Fruit fly (Drosophila melanogaster) whole organism, embryonic: ENCODE results near the gene kis.

Experiments used
- Adf1 ChIP-seq: fragments of 200-800 bp; sonication (Bioruptor generic); IDR thresholded peaks from 2 replicates; pipeline ENCODE4 v1.3.6; 2022; ENCODE audit warnings: missing biosample characterization, missing genetic modification characterization
- B-H1 ChIP-seq: fragments of 200-800 bp; sonication (Bioruptor generic); IDR thresholded peaks from 3 replicates; pipeline ENCODE4 v1.3.6; 2022; ENCODE audit warnings: missing biosample characterization, missing genetic modification characterization
- CG1024 ChIP-seq: fragments of 200-800 bp; sonication (Bioruptor generic); IDR thresholded peaks from 2 replicates; pipeline ENCODE4 v1.3.6; 2022; ENCODE audit warnings: missing biosample characterization, missing genetic modification characterization
- CG10274 ChIP-seq: fragments of 200-800 bp; sonication (Bioruptor generic); optimal IDR thresholded peaks from 3 replicates; lab custom pipeline; 2017; ENCODE audit warnings: missing biosample characterization, mild to moderate bottlenecking, missing genetic modification characterization
- CG11723 ChIP-seq: fragments of 200-800 bp; sonication (Bioruptor generic); optimal IDR thresholded peaks from 2 replicates; lab custom pipeline; 2017; ENCODE audit warnings: missing biosample characterization, mild to moderate bottlenecking, missing genetic modification characterization
- CG12104 ChIP-seq: fragments of 200-800 bp; sonication (Bioruptor generic); optimal IDR thresholded peaks from 3 replicates; lab custom pipeline; 2016; ENCODE audit warnings: missing biosample characterization, missing genetic modification characterization
- CG14860 ChIP-seq: fragments of 200-800 bp; sonication (Bioruptor generic); IDR thresholded peaks from 3 replicates; pipeline ENCODE4 v1.3.6; 2022; ENCODE audit warnings: missing biosample characterization, missing genetic modification characterization; ENCODE audit not compliant: partially characterized antibody
- CG1647 ChIP-seq: fragments of 200-800 bp; sonication (Bioruptor generic); optimal IDR thresholded peaks from 3 replicates; lab custom pipeline; 2016; ENCODE audit warnings: missing biosample characterization, missing genetic modification characterization
- CG16813 ChIP-seq: fragments of 200-800 bp; sonication (Bioruptor generic); IDR thresholded peaks from 3 replicates; pipeline ENCODE4 v1.3.6; 2022; ENCODE audit warnings: missing biosample characterization, missing genetic modification characterization; ENCODE audit not compliant: partially characterized antibody
- CG17359 ChIP-seq: fragments of 200-800 bp; sonication (Bioruptor generic); optimal IDR thresholded peaks from 3 replicates; lab custom pipeline; 2018; ENCODE audit warnings: missing biosample characterization, mild to moderate bottlenecking, missing genetic modification characterization, moderate library complexity
- CG2129 ChIP-seq: fragments of 200-800 bp; sonication (Bioruptor generic); IDR thresholded peaks from 2 replicates; pipeline ENCODE4 v1.3.6; 2022; ENCODE audit warnings: missing biosample characterization, missing genetic modification characterization; ENCODE audit not compliant: partially characterized antibody
- CG2199 ChIP-seq: fragments of 200-800 bp; sonication (Bioruptor generic); IDR thresholded peaks from 3 replicates; pipeline ENCODE4 v1.3.6; 2022; ENCODE audit warnings: missing biosample characterization, missing genetic modification characterization
- CG2712 ChIP-seq: fragments of 200-800 bp; optimal IDR thresholded peaks from 3 replicates; lab custom pipeline; 2019; ENCODE audit warnings: missing biosample characterization, mild to moderate bottlenecking, missing genetic modification characterization, moderate library complexity
- CG5953 ChIP-seq: fragments of 200-800 bp; sonication (Bioruptor generic); IDR thresholded peaks from 2 replicates; pipeline ENCODE4 v1.3.6; 2022; ENCODE audit warnings: missing biosample characterization, missing genetic modification characterization
- CG7928 ChIP-seq: fragments of 200-800 bp; sonication (Bioruptor generic); optimal IDR thresholded peaks from 2 replicates; lab custom pipeline; 2017; ENCODE audit warnings: missing biosample characterization, mild to moderate bottlenecking, missing genetic modification characterization
- CG7963 ChIP-seq: fragments of 200-800 bp; sonication (Bioruptor generic); IDR thresholded peaks from 3 replicates; pipeline ENCODE4 v1.3.6; 2022; ENCODE audit warnings: missing biosample characterization, missing genetic modification characterization; ENCODE audit not compliant: partially characterized antibody
- CG9797 ChIP-seq: fragments of 200-800 bp; sonication (Bioruptor generic); optimal IDR thresholded peaks from 3 replicates; lab custom pipeline; 2018; ENCODE audit warnings: missing biosample characterization, mild to moderate bottlenecking, missing genetic modification characterization
- CG9932 ChIP-seq: fragments of 200-800 bp; sonication (Bioruptor generic); IDR thresholded peaks from 2 replicates; pipeline ENCODE4 v1.3.6; 2022; ENCODE audit warnings: missing biosample characterization, missing genetic modification characterization
- Dad ChIP-seq: fragments of 200-800 bp; sonication (Bioruptor generic); optimal IDR thresholded peaks from 3 replicates; lab custom pipeline; 2016; ENCODE audit warnings: missing biosample characterization, missing genetic modification characterization
- HLHmδ ChIP-seq: fragments of 200-800 bp; sonication (Bioruptor generic); optimal IDR thresholded peaks from 2 replicates; lab custom pipeline; 2018; ENCODE audit warnings: missing biosample characterization, mild to moderate bottlenecking, missing genetic modification characterization, moderate library complexity
- Hmx ChIP-seq: fragments of 200-800 bp; sonication (Bioruptor generic); optimal IDR thresholded peaks from 2 replicates; lab custom pipeline; 2016; ENCODE audit warnings: missing biosample characterization, missing genetic modification characterization
- Jarid2 ChIP-seq: fragments of 200-800 bp; sonication (Bioruptor generic); optimal IDR thresholded peaks from 3 replicates; lab custom pipeline; 2017; ENCODE audit warnings: mild to moderate bottlenecking, missing biosample characterization, missing genetic modification reagents, missing genetic modification characterization
- Side ChIP-seq: fragments of 200-800 bp; sonication (Bioruptor generic); optimal IDR thresholded peaks from 2 replicates; lab custom pipeline; 2016; ENCODE audit warnings: missing biosample characterization, missing genetic modification characterization
- ap ChIP-seq: fragments of 200-800 bp; sonication (Bioruptor generic); IDR thresholded peaks from 2 replicates; pipeline ENCODE4 v1.3.6; 2022; ENCODE audit warnings: missing biosample characterization, missing genetic modification characterization
- bigmax ChIP-seq: fragments of 200-800 bp; sonication (Bioruptor generic); optimal IDR thresholded peaks from 2 replicates; lab custom pipeline; 2018; ENCODE audit warnings: missing biosample characterization, mild to moderate bottlenecking, missing genetic modification characterization
- chm ChIP-seq: fragments of 200-800 bp; sonication (Bioruptor generic); IDR thresholded peaks from 2 replicates; pipeline ENCODE4 v1.3.6; 2022; ENCODE audit warnings: missing biosample characterization, missing genetic modification characterization
- ci ChIP-seq: fragments of 200-800 bp; sonication (Bioruptor generic); IDR thresholded peaks from 3 replicates; pipeline ENCODE4 v1.3.6; 2022; ENCODE audit warnings: missing biosample characterization, missing genetic modification characterization
- crc ChIP-seq: fragments of 200-800 bp; sonication (Bioruptor generic); optimal IDR thresholded peaks from 2 replicates; lab custom pipeline; 2016; ENCODE audit warnings: missing biosample characterization, missing genetic modification characterization
- cwo ChIP-seq: fragments of 200-800 bp; sonication (Bioruptor generic); optimal IDR thresholded peaks from 3 replicates; lab custom pipeline; 2017; ENCODE audit warnings: missing biosample characterization, missing genetic modification characterization, mild to moderate bottlenecking, moderate library complexity, missing genetic modification reagents
- dmrt11E ChIP-seq: fragments of 200-800 bp; sonication (Bioruptor generic); optimal IDR thresholded peaks from 3 replicates; lab custom pipeline; 2018; ENCODE audit warnings: missing biosample characterization, mild to moderate bottlenecking, missing genetic modification characterization, moderate library complexity
- ems ChIP-seq: fragments of 200-800 bp; sonication (Bioruptor generic); optimal IDR thresholded peaks from 3 replicates; lab custom pipeline; 2016; ENCODE audit warnings: missing biosample characterization, missing genetic modification characterization
- gfzf ChIP-seq: fragments of 200-800 bp; sonication (Bioruptor generic); optimal IDR thresholded peaks from 2 replicates; lab custom pipeline; 2016; ENCODE audit warnings: missing biosample characterization, mild to moderate bottlenecking, missing genetic modification characterization, moderate library complexity
- grau ChIP-seq: fragments of 200-800 bp; optimal IDR thresholded peaks from 3 replicates; lab custom pipeline; 2019; ENCODE audit warnings: missing biosample characterization, mild to moderate bottlenecking, missing genetic modification characterization, moderate library complexity
- her ChIP-seq: fragments of 200-800 bp; sonication (Bioruptor generic); optimal IDR thresholded peaks from 2 replicates; lab custom pipeline; 2016; ENCODE audit warnings: missing biosample characterization, missing genetic modification characterization
- hth ChIP-seq: fragments of >200 bp; optimal IDR thresholded peaks from 2 replicates; lab custom pipeline; 2017; ENCODE audit warnings: inconsistent platforms
- insv ChIP-seq, 2 experiments: fragments of 200-800 bp; sonication (Bioruptor generic); optimal IDR thresholded peaks; 3 replicates each; lab custom pipeline; 2016 to 2018; ENCODE audit warnings: missing biosample characterization in 2 of 2, missing genetic modification characterization in 2 of 2
- knrl ChIP-seq: fragments of 200-800 bp; sonication (Bioruptor generic); IDR thresholded peaks from 3 replicates; pipeline ENCODE4 v1.3.6; 2022; ENCODE audit warnings: missing biosample characterization, missing genetic modification characterization; ENCODE audit not compliant: partially characterized antibody
- lov ChIP-seq, 2 experiments: fragments of 200-800 bp in 1 of 2; fragments of >200 bp in 1 of 2; sonication (Bioruptor generic) in 1 of 2; IDR thresholded peaks in 1 of 2; optimal IDR thresholded peaks in 1 of 2; 2 replicates in 1 of 2; 3 replicates in 1 of 2; pipeline versions ENCODE4 v1.3.6 to Lab custom; 2017 to 2022; ENCODE audit warnings: missing biosample characterization in 1 of 2, missing genetic modification characterization in 1 of 2
- luna ChIP-seq: fragments of 200-800 bp; sonication (Bioruptor generic); optimal IDR thresholded peaks from 2 replicates; lab custom pipeline; 2016; ENCODE audit warnings: missing biosample characterization, missing genetic modification characterization
- pfk ChIP-seq: fragments of 200-800 bp; sonication (Bioruptor generic); optimal IDR thresholded peaks from 2 replicates; lab custom pipeline; 2018; ENCODE audit warnings: missing biosample characterization, mild to moderate bottlenecking, missing genetic modification characterization, moderate library complexity
- phol ChIP-seq: fragments of 200-800 bp; sonication (Bioruptor generic); optimal IDR thresholded peaks from 3 replicates; lab custom pipeline; 2018; ENCODE audit warnings: missing biosample characterization, mild to moderate bottlenecking, missing genetic modification characterization, moderate library complexity
- pnt ChIP-seq: fragments of 200-800 bp; sonication (Bioruptor generic); optimal IDR thresholded peaks from 3 replicates; lab custom pipeline; 2016; ENCODE audit warnings: missing biosample characterization, missing genetic modification characterization
- seq ChIP-seq: fragments of 200-800 bp; sonication (Bioruptor generic); IDR thresholded peaks from 2 replicates; pipeline ENCODE4 v1.3.6; 2022; ENCODE audit warnings: missing biosample characterization, missing genetic modification characterization
- sisA ChIP-seq: fragments of 200-800 bp; sonication (Bioruptor generic); IDR thresholded peaks from 2 replicates; pipeline ENCODE4 v1.3.6; 2022; ENCODE audit warnings: missing biosample characterization, missing genetic modification characterization
- slp2 ChIP-seq: fragments of 200-800 bp; sonication (Bioruptor generic); optimal IDR thresholded peaks from 2 replicates; lab custom pipeline; 2016; ENCODE audit warnings: missing biosample characterization, missing genetic modification characterization
- sna ChIP-seq: fragments of 200-800 bp; sonication (Bioruptor generic); IDR thresholded peaks from 2 replicates; pipeline ENCODE4 v1.3.6; 2022; ENCODE audit warnings: missing biosample characterization, missing genetic modification characterization; ENCODE audit not compliant: partially characterized antibody
- stwl ChIP-seq: fragments of 200-800 bp; sonication (Bioruptor generic); optimal IDR thresholded peaks from 3 replicates; lab custom pipeline; 2018; ENCODE audit warnings: missing biosample characterization, mild to moderate bottlenecking, missing genetic modification characterization, moderate library complexity
- tio ChIP-seq: fragments of 200-800 bp; sonication (Bioruptor generic); optimal IDR thresholded peaks from 2 replicates; lab custom pipeline; 2017; ENCODE audit warnings: missing biosample characterization, missing genetic modification characterization, inconsistent platforms
- tna ChIP-seq: fragments of 200-800 bp; sonication (Bioruptor generic); IDR thresholded peaks from 2 replicates; pipeline ENCODE4 v1.3.6; 2022; ENCODE audit warnings: missing biosample characterization, missing genetic modification characterization; ENCODE audit not compliant: partially characterized antibody
- usp ChIP-seq: fragments of >200 bp; optimal IDR thresholded peaks from 2 replicates; lab custom pipeline; 2017; ENCODE audit warnings: missing biosample characterization, missing genetic modification characterization
- wdn ChIP-seq: fragments of 200-800 bp; sonication (Bioruptor generic); IDR thresholded peaks from 2 replicates; pipeline ENCODE4 v1.3.6; 2022; ENCODE audit warnings: missing biosample characterization, missing genetic modification characterization

The kis gene

DNA sequence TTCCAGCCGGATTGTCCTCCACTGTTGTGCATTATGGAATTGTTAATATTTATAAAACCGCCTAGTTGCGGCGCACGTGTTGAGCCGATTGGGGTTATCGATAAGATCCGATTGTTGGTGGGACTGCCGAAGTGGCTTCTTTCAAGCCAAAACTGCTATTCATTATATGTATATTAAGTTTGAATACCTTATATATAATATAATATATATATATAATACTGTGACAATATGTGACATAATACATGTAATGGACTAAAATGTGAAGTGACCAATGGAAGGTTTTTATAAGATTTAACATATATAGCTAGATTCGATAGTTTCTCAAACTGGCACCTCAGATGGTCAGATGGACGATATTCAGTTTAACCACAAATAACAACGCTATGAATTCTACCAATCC, 23.0 kb upstream of the kis start, which contains the start of the genes mbm and CG11555 (continued):
- TF ChIP-seq CG7928 (no peak), CG9932 (GFP tag; lab: Robert Waterston, UW) (no peak), CG10274 (GFP tag; lab: Kevin White, UChicago) (no peak), Adf1 (GFP tag; lab: Robert Waterston, UW) (no peak), CG14860 (GFP tag; lab: Robert Waterston, UW) (peak; percentile 32; the same call in 1 of the 3 replicates), Hmx (no peak), ci (GFP tag; lab: Robert Waterston, UW) (no peak), ems (GFP tag; lab: Kevin White, UChicago) (no peak), CG5953 (no peak), wdn (GFP tag; lab: Robert Waterston, UW) (no peak), dmrt11E (peak; percentile 38), crc (GFP tag; lab: Kevin White, UChicago) (no peak), gfzf (no peak), lov (optimal IDR thresholded peaks at IDR 0.05; lab: Kevin White, UChicago) (no peak), lov (GFP tag; IDR thresholded peaks at IDR 0.05; lab: Robert Waterston, UW) (no peak), usp (GFP tag; lab: Kevin White, UChicago) (no peak), cwo (GFP tag; lab: Kevin White, UChicago) (peak; percentile 81), pfk (no peak), CG2712 (tag; lab: Kevin White, UChicago) (peak; percentile 46), CG11723 (GFP tag; lab: Kevin White, UChicago) (no peak), bigmax (peak; percentile 79), B-H1 (GFP tag; lab: Robert Waterston, UW) (no peak), stwl (tag; lab: Kevin White, UChicago) (peak; percentile 8), ap (no peak), her (GFP tag; lab: Kevin White, UChicago) (no peak), CG9797 (GFP tag; lab: Kevin White, UChicago) (no peak), tio (GFP tag; lab: Kevin White, UChicago) (no peak), CG7963 (GFP tag; lab: Robert Waterston, UW) (no peak), CG2129 (no peak), CG16813 (GFP tag; lab: Robert Waterston, UW) (peak; percentile 51; the same call in 1 of the 3 replicates), CG17359 (peak; percentile 31), Jarid2 (GFP tag; lab: Kevin White, UChicago) (no peak), grau (tag; lab: Kevin White, UChicago) (peak; percentile 60), CG1024 (GFP tag; lab: Robert Waterston, UW) (no peak), seq (no peak), slp2 (GFP tag; lab: Kevin White, UChicago) (no peak), sna (GFP tag; lab: Robert Waterston, UW) (no peak; the same call in 1 of the 2 replicates), tna (GFP tag; lab: Robert Waterston, UW) (no peak), Side (GFP tag; lab: Kevin White, UChicago) (no peak), Dad (no peak), pnt (GFP tag; lab: Kevin White, UChicago) (no peak), insv (GFP tag; optimal IDR thresholded peaks at IDR 0.05; lab: Kevin White, UChicago) (peak in 1 of 2 experiments; percentile 25), CG12104 (no peak), chm (GFP tag; lab: Robert Waterston, UW) (no peak), hth (lab: Kevin White, UChicago) (no peak), luna (GFP tag; lab: Kevin White, UChicago) (no peak), CG1647 (GFP tag; lab: Kevin White, UChicago) (no peak), sisA (GFP tag; lab: Robert Waterston, UW) (no peak), phol (peak; percentile 56), HLHmδ (no peak), CG2199 (GFP tag; lab: Robert Waterston, UW) (no peak), knrl (no peak; the same call in 2 of the 3 replicates)
